Fruit fly (Drosophila melanogaster) whole organism, larva: ENCODE data around the gene Pgk.

Experiments
- noc ChIP-seq: fragments of 200-800 bp; sonication (Bioruptor generic); optimal IDR thresholded peaks from 3 replicates; lab custom pipeline; 2019; ENCODE audit warnings: missing biosample characterization, mild to moderate bottlenecking, missing genetic modification characterization, moderate library complexity

The Pgk gene

DNA sequence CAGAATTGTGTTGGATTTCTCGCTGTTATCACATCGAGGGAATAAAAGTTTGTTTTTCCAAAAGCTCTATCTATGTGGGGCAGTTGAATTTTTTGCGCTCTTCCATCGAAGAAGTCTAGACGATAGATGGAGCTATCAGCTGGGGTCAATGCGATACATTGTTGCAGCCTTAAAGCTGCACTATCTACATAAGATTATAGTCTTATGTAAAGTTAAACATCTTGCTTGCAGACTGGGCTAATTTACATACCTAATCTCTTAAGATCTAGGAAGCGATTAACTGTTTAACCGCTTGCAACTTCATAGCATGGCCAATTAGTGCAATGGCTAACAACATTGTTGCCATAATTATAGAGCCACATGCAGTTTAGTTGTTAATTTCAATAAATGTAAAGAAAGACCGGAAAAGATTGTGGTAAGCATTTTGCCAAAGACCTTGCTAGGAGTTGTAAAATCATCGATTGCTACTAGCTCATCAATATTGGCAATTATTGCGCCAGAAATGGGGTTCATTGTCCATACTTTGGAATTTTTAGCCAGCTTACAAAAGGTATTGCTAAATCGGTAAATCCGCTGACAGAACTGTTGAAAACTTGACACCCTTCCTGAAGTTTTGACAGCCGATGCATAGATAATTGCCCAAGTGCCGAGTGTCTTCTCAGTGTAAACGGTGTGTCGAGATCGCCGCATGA lies 20.6 kb downstream of the Pgk start:
- no peak for TF ChIP-seq noc

DNA sequence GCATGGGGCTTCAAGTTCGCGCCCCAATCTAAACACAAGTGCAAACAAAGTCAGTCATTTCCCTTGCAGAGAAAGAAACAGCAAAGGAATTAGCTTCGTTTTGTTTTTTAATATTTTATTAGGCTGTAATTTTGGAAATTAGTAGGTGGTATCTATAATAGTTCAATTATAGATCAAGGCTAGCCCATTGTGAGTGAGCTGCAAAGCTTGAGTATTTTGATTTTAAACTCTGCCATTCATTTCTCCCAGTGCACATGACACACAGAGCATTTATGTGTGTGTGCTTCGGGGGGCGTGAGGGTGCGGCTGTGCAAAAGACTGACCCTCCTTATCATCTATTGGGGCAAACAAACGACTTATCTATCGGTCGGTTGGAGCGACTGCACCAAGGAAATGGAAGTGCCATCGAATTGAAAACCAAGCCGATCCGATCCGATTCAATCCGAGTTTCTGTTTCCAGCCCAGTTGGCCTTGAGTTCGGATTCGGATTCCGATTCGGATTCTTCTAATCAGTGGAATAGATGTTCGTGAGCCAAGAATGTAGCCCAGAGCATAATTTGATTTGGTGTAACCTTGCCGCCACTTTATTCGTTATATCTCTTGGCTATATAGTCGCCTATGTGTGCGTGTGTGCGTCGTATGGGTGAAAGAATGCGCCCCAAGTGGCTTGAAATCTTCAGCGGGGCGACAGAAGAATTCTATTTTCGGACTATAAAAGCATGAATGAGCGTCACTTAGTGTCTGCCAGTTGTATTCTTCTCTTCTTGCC lies 21.3 kb downstream of the Pgk start:
- TF ChIP-seq noc, result no peak

DNA sequence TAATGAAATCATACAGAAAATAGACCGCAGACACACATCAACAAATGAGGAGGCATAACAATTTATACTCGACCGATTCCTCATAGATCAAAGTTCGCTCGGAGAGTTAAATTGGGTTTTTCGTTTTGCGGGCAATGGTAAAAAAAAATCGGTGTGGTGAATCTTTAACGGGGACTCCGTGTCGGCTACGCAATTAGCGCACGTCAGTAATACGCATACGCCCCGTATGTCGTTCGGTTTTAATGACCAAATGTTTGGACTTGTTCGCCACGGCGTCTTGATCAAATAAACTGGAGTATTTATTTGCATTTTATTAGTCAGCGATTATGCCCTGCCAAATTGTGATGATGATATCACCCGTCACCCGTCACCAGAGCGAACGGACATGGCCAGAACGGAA lies 22.1 kb downstream of the Pgk start:
- TF ChIP-seq noc, result no peak

DNA sequence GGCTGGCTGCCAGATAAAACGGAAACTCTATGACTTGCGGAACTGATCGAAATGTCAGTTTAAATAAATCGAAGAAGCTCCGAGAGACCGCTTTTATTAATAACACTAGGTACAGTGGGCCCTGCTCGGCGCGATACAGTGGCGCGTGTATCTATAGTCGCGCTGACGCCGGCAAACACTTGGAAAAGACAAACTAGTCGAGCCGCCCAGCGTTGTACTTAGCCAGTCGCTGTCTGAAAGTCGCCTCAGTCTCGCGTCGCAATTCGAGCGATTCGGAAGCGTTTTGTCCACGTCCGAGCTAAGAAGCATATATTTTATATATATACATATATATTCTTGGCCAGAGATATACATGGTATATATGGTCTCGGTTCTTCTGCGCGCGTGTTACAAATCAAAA lies 23.0 kb downstream of the Pgk start:
- TF ChIP-seq noc, result no peak

DNA sequence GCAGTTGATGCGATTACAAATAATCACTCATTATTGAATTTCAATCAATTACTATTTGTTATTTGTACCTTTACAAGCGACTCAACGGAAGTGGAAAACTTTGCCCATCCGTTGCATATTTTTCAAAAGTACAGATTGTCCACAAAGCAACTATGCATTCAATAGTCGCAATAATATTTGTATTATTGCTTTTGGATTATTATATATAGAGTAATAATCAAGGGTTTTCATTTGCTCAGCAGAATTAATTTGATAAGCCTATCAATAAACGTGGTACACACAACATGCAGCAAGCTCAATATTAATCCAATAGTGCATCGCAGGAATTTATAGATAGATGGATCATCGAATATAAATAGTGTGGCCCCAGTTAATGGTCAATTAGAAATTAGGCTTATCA lies 24.3 kb downstream of the Pgk start:
- no peak for TF ChIP-seq noc

DNA sequence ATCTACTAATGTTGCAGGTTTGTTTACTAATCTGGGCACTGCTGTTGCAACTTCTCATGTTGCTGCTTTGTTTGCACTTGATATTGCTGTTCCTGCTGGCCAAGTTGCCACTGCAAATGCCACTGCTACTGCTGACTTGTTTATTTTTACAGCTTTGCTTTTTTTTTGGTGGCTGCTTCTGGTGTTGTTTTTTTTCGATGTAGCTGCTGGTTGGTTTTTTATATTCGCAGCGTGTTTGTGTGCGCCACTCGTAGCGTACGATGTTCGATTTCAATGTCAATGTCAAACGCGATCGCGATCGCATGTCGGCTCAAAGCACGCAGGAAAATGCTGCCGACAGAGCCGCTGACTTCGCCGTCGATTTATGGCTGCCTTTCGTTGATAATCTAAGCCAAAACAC lies 25.1 kb downstream of the Pgk start:
- no peak for TF ChIP-seq noc

DNA sequence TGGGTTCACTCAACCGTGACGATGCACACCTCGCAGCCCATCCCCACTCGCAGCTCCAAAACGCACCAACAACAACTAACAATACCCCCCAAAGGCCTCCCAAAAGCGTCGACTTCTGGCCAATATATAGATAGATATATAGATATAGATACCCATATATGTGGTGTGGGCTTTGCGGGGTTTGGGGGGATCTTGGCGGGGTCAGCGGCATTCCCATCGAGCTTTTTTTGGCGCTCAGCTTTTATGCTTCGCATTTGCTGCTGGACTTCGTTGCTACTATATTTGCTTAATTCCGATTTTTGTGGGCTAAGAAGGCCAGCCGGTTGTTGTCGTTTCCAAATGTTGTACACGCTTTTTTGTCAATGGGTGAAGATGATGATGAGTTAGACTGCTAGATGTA lies 25.5 kb downstream of the Pgk start:
- TF ChIP-seq noc, result no peak

DNA sequence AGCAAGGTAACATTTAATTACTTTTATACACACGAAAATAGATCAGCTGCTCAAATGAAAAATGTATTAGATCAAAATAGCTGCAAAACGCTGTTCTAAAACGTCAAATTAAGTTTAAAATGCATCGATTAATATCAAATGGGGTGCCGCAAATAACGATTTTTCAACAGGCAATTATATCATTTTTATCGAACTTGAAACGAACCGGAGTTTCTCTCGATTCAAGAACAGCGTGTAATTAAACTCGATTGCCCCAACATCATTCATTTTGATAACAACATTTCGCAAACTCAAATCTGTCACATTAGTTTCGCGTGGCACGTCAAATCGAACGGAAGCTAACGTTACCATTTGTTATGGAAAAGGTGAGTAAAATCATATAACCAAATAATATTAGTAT lies 27.5 kb downstream of the Pgk start, which contains the start of gene CG31689:
Gene CG31689, plus strand, starts transcription at position 301 of the 400 bp plus-strand sequence.
- TF ChIP-seq noc, result no peak

DNA sequence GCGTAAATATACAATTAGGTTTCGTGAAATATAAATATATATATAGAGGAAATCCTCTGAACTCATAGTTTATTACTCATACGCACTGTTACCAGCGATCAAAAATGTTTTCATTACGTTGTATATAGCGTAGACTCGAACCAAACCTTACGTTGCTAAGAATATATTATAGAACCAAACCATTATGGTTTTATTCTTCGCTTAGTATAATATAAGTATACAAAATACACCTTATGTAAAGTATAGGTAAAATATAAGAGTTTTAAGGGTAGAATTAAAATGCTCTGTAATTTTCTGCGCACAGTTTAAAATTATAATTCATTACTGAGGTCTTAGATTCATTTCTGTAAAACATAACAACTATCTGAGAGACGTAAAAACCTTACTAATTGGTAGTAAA lies 28.4 kb downstream of the Pgk start:
- TF ChIP-seq noc, result no peak

DNA sequence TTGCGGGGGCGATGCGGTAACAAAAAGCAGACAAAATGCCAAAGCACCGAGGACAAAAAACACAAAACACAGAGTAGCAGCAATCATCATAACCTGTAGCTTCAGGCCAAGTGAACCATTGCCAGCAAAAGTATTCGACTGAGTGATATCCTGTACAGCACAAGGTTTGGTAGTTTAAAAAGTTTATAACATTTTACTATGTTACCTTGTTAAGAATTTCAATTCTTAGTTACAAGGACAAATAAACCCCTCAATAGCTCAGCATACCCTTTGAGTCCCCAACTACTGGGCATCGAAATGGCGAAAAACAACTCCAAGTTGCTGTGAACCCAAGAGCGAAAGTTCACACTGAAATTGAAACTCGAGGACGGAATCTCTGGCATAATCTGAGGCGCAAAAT lies 29.8 kb downstream of the Pgk start:
- no peak for TF ChIP-seq noc

DNA sequence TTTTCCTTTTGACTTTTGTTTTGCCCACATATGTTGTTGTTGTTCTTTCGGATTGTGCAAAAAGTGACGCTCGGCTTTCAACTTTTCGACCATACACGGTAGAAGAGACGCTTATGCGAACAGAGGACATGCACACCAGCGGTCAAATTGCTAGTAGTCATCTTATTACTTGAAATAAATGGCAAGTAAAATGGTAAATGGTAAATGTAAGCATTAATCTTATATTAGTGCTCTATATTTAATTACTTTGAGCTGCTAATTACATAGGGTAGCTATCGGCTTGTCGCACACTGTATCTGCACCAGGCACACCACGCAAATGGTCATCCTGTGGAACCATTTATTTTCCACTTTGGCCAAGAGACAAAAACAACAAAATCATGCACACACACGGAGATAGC lies 31.6 kb downstream of the Pgk start:
- no peak for TF ChIP-seq noc

DNA sequence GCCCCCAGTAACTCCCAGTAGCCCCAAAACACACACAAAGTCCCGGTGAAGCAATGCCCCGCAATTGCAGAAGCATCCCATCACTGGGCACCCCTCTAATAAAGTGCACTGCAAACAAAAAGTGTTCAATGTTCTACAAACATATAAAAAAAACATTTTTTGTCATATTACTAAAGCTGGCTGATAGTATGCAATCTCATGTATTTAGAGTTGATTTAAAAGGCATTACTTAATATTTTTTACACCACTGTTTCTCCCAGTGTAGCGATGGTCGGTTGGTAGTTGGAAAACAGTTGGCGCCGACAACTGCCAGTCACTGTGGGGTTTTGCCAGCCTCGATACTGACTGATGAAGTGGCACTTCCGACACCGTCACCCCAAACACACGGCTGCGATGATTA lies 32.5 kb downstream of the Pgk start:
- no peak for TF ChIP-seq noc
